Fruit fly (Drosophila melanogaster) whole organism, embryonic: ENCODE data around the gene CG42592.

Experiments
- Atf3 ChIP-seq: fragments of 200-800 bp; sonication (Bioruptor generic); optimal IDR thresholded peaks from 3 replicates; lab custom pipeline; 2016; ENCODE audit warnings: missing biosample characterization, missing genetic modification characterization
- B-H2 ChIP-seq: fragments of 200-800 bp; sonication (Bioruptor generic); optimal IDR thresholded peaks from 2 replicates; lab custom pipeline; 2018; ENCODE audit warnings: missing biosample characterization, mild to moderate bottlenecking, missing genetic modification characterization
- CG10147 ChIP-seq: fragments of 200-800 bp; sonication (Bioruptor generic); optimal IDR thresholded peaks from 2 replicates; lab custom pipeline; 2019; ENCODE audit warnings: missing biosample characterization, mild to moderate bottlenecking, missing genetic modification characterization, moderate library complexity
- CG11560 ChIP-seq: fragments of 200-800 bp; sonication (Bioruptor generic); IDR thresholded peaks from 3 replicates; pipeline ENCODE4 v1.3.6; 2022; ENCODE audit warnings: missing biosample characterization, missing genetic modification characterization
- CG1233 ChIP-seq: fragments of 200-800 bp; sonication (Bioruptor generic); optimal IDR thresholded peaks from 4 replicates; lab custom pipeline; 2018; ENCODE audit warnings: missing biosample characterization, mild to moderate bottlenecking, missing genetic modification characterization
- CG17568 ChIP-seq: fragments of 200-800 bp; sonication (Bioruptor generic); optimal IDR thresholded peaks from 2 replicates; lab custom pipeline; 2018; ENCODE audit warnings: missing biosample characterization, mild to moderate bottlenecking, missing genetic modification characterization, moderate library complexity
- CG17802 ChIP-seq: fragments of 200-800 bp; sonication (Bioruptor generic); optimal IDR thresholded peaks from 2 replicates; lab custom pipeline; 2018; ENCODE audit warnings: missing biosample characterization, mild to moderate bottlenecking, missing genetic modification characterization, moderate library complexity
- CG2889 ChIP-seq: fragments of 200-800 bp; sonication (Bioruptor generic); IDR thresholded peaks from 3 replicates; pipeline ENCODE4 v1.3.6; 2022; ENCODE audit warnings: missing biosample characterization, missing genetic modification characterization
- CG3065 ChIP-seq: fragments of 200-800 bp; sonication (Bioruptor generic); optimal IDR thresholded peaks from 2 replicates; lab custom pipeline; 2016; ENCODE audit warnings: missing biosample characterization, missing genetic modification characterization
- CG31365 ChIP-seq: fragments of 200-800 bp; sonication (Bioruptor generic); optimal IDR thresholded peaks from 2 replicates; lab custom pipeline; 2018; ENCODE audit warnings: missing biosample characterization, mild to moderate bottlenecking, missing genetic modification characterization
- CG3847 ChIP-seq: fragments of 200-800 bp; sonication (Bioruptor generic); IDR thresholded peaks from 2 replicates; pipeline ENCODE4 v1.3.6; 2022; ENCODE audit warnings: missing biosample characterization, missing genetic modification characterization
- CG4730 ChIP-seq: fragments of 200-800 bp; sonication (Bioruptor generic); IDR thresholded peaks from 2 replicates; pipeline ENCODE4 v1.3.6; 2022; ENCODE audit warnings: missing biosample characterization, missing genetic modification characterization
- CG5245 ChIP-seq: fragments of 200-800 bp; sonication (Bioruptor generic); optimal IDR thresholded peaks from 3 replicates; lab custom pipeline; 2016; ENCODE audit warnings: missing biosample characterization, missing genetic modification characterization
- CG6175 ChIP-seq: fragments of 200-800 bp; sonication (Bioruptor generic); IDR thresholded peaks from 3 replicates; pipeline ENCODE4 v1.3.6; 2022; ENCODE audit warnings: missing biosample characterization, missing genetic modification characterization
- CG8089 ChIP-seq: fragments of 200-800 bp; sonication (Bioruptor generic); optimal IDR thresholded peaks from 3 replicates; lab custom pipeline; 2016; ENCODE audit warnings: missing biosample characterization, missing genetic modification characterization
- CrebB ChIP-seq: fragments of 200-800 bp; sonication (Bioruptor generic); optimal IDR thresholded peaks from 3 replicates; lab custom pipeline; 2018; ENCODE audit warnings: missing biosample characterization, mild to moderate bottlenecking, missing genetic modification characterization
- Dll ChIP-seq: fragments of 200-800 bp; sonication (Bioruptor generic); IDR thresholded peaks from 4 replicates; pipeline ENCODE4 v1.3.6; 2022; ENCODE audit warnings: missing biosample characterization, missing genetic modification characterization; ENCODE audit not compliant: partially characterized antibody
- Dref ChIP-seq: fragments of 200-800 bp; sonication (Bioruptor generic); IDR thresholded peaks from 2 replicates; pipeline ENCODE4 v1.3.6; 2022; ENCODE audit warnings: missing biosample characterization, missing genetic modification characterization
- Eip74EF ChIP-seq, 2 experiments: fragments of 200-800 bp in 1 of 2; fragments of >200 bp in 1 of 2; sonication (Bioruptor generic) in 1 of 2; optimal IDR thresholded peaks; 2 replicates each; lab custom pipeline; 2017 to 2019; ENCODE audit warnings: missing biosample characterization in 2 of 2, missing genetic modification characterization in 2 of 2, mild to moderate bottlenecking in 1 of 2, moderate library complexity in 1 of 2
- Ets65A ChIP-seq: fragments of 200-800 bp; sonication (Bioruptor generic); peaks from one replicate; lab custom pipeline; 2016; ENCODE audit warnings: missing biosample characterization, missing genetic modification characterization
- Fer2 ChIP-seq: fragments of 200-800 bp; sonication (Bioruptor generic); optimal IDR thresholded peaks from 2 replicates; lab custom pipeline; 2018; ENCODE audit warnings: missing biosample characterization, mild to moderate bottlenecking, missing genetic modification characterization, moderate library complexity
- HLH54F ChIP-seq: fragments of 200-800 bp; sonication (Bioruptor generic); optimal IDR thresholded peaks from 3 replicates; lab custom pipeline; 2016; ENCODE audit warnings: missing biosample characterization, missing genetic modification characterization
- Hand ChIP-seq: fragments of 200-800 bp; sonication (Bioruptor generic); optimal IDR thresholded peaks from 2 replicates; lab custom pipeline; 2017; ENCODE audit warnings: mild to moderate bottlenecking, missing biosample characterization, missing genetic modification reagents, missing genetic modification characterization
- Hmx ChIP-seq: fragments of 200-800 bp; sonication (Bioruptor generic); optimal IDR thresholded peaks from 2 replicates; lab custom pipeline; 2016; ENCODE audit warnings: missing biosample characterization, missing genetic modification characterization
- Hr39 ChIP-seq: fragments of >200 bp; optimal IDR thresholded peaks from 2 replicates; lab custom pipeline; 2017
- Lim3 ChIP-seq: fragments of 200-800 bp; sonication (Bioruptor generic); IDR thresholded peaks from 2 replicates; pipeline ENCODE4 v1.3.6; 2022; ENCODE audit warnings: missing biosample characterization, missing genetic modification characterization
- Ptx1 ChIP-seq: fragments of 200-800 bp; sonication (Bioruptor generic); IDR thresholded peaks from 2 replicates; pipeline ENCODE4 v1.3.6; 2022; ENCODE audit warnings: missing biosample characterization, missing genetic modification characterization
- Scr ChIP-seq: fragments of 200-800 bp; sonication (Bioruptor generic); IDR thresholded peaks from 2 replicates; pipeline ENCODE4 v1.3.6; 2022; ENCODE audit warnings: missing biosample characterization, missing genetic modification characterization; ENCODE audit not compliant: partially characterized antibody
- Sry-δ ChIP-seq: fragments of 200-800 bp; sonication (Bioruptor generic); optimal IDR thresholded peaks from 2 replicates; lab custom pipeline; 2016; ENCODE audit warnings: missing biosample characterization, missing genetic modification characterization
- ab ChIP-seq: fragments of 200-800 bp; sonication (Bioruptor generic); optimal IDR thresholded peaks from 2 replicates; lab custom pipeline; 2016; ENCODE audit warnings: missing biosample characterization, missing genetic modification characterization
- ase ChIP-seq: fragments of 200-800 bp; sonication (Bioruptor generic); IDR thresholded peaks from 3 replicates; pipeline ENCODE4 v1.3.6; 2022; ENCODE audit warnings: missing biosample characterization, missing genetic modification characterization
- ash1 ChIP-seq: fragments of 200-800 bp; sonication (Bioruptor generic); optimal IDR thresholded peaks from 2 replicates; lab custom pipeline; 2018; ENCODE audit warnings: missing biosample characterization, mild to moderate bottlenecking, missing genetic modification characterization
- az2 ChIP-seq: fragments of 200-800 bp; sonication (Bioruptor generic); optimal IDR thresholded peaks from 3 replicates; lab custom pipeline; 2016; ENCODE audit warnings: missing biosample characterization, missing genetic modification characterization
- chif ChIP-seq, 2 experiments: fragments of 200-800 bp; sonication (Bioruptor generic); optimal IDR thresholded peaks; 3 replicates each; lab custom pipeline; 2016; ENCODE audit warnings: missing biosample characterization in 2 of 2, missing genetic modification characterization in 2 of 2
- chinmo ChIP-seq: fragments of 200-800 bp; sonication (Bioruptor generic); IDR thresholded peaks from 4 replicates; pipeline ENCODE4 v1.3.6; 2022; ENCODE audit warnings: missing biosample characterization, missing genetic modification characterization; ENCODE audit not compliant: partially characterized antibody
- ci ChIP-seq: fragments of 200-800 bp; sonication (Bioruptor generic); IDR thresholded peaks from 3 replicates; pipeline ENCODE4 v1.3.6; 2022; ENCODE audit warnings: missing biosample characterization, missing genetic modification characterization
- corto ChIP-seq: fragments of 200-800 bp; sonication (Bioruptor generic); optimal IDR thresholded peaks from 2 replicates; lab custom pipeline; 2016; ENCODE audit warnings: missing biosample characterization, mild to moderate bottlenecking, missing genetic modification characterization, moderate library complexity
- dpn ChIP-seq, 2 experiments: fragments of 200-800 bp; sonication (Bioruptor generic); optimal IDR thresholded peaks; 3 replicates each; lab custom pipeline; 2016; ENCODE audit warnings: missing biosample characterization in 2 of 2, missing genetic modification characterization in 2 of 2
- emc ChIP-seq: fragments of 200-800 bp; sonication (Bioruptor generic); optimal IDR thresholded peaks from 2 replicates; lab custom pipeline; 2016; ENCODE audit warnings: missing biosample characterization, missing genetic modification characterization
- fd3F ChIP-seq: fragments of 200-800 bp; sonication (Bioruptor generic); optimal IDR thresholded peaks from 2 replicates; lab custom pipeline; 2018; ENCODE audit warnings: missing biosample characterization, mild to moderate bottlenecking, missing genetic modification characterization, moderate library complexity
- ftz-f1 ChIP-seq: fragments of 200-800 bp; sonication (Bioruptor generic); optimal IDR thresholded peaks from 2 replicates; lab custom pipeline; 2016; ENCODE audit warnings: missing biosample characterization, missing genetic modification characterization
- gcm2 ChIP-seq: fragments of 200-800 bp; sonication (Bioruptor generic); optimal IDR thresholded peaks from 2 replicates; lab custom pipeline; 2016; ENCODE audit warnings: missing biosample characterization, missing genetic modification characterization
- ind ChIP-seq: fragments of 200-800 bp; sonication (Bioruptor generic); optimal IDR thresholded peaks from 3 replicates; lab custom pipeline; 2016; ENCODE audit warnings: missing biosample characterization, missing genetic modification characterization
- mld ChIP-seq: fragments of 200-800 bp; sonication (Bioruptor generic); IDR thresholded peaks from 3 replicates; pipeline ENCODE4 v1.3.6; 2022; ENCODE audit warnings: missing biosample characterization, missing genetic modification characterization; ENCODE audit not compliant: partially characterized antibody
- oc ChIP-seq: fragments of 200-800 bp; sonication (Bioruptor generic); optimal IDR thresholded peaks from 2 replicates; lab custom pipeline; 2018; ENCODE audit warnings: missing biosample characterization, mild to moderate bottlenecking, missing genetic modification characterization, moderate library complexity
- prd ChIP-seq, 3 experiments: fragments of >200 bp in 2 of 3; fragments of 200-800 bp in 1 of 3; sonication (Bioruptor generic) in 1 of 3; optimal IDR thresholded peaks in 2 of 3; IDR thresholded peaks in 1 of 3; 2 replicates in 2 of 3; 3 replicates in 1 of 3; pipeline versions ENCODE4 v1.3.6 to Lab custom; 2017 to 2022; ENCODE audit warnings: missing biosample characterization in 1 of 3, missing genetic modification characterization in 1 of 3
- sug ChIP-seq: fragments of 200-800 bp; optimal IDR thresholded peaks from 2 replicates; lab custom pipeline; 2019; ENCODE audit warnings: missing biosample characterization, mild to moderate bottlenecking, missing genetic modification characterization, moderate library complexity
- tio ChIP-seq: fragments of 200-800 bp; sonication (Bioruptor generic); optimal IDR thresholded peaks from 2 replicates; lab custom pipeline; 2017; ENCODE audit warnings: missing biosample characterization, missing genetic modification characterization, inconsistent platforms
- tna ChIP-seq: fragments of 200-800 bp; sonication (Bioruptor generic); IDR thresholded peaks from 2 replicates; pipeline ENCODE4 v1.3.6; 2022; ENCODE audit warnings: missing biosample characterization, missing genetic modification characterization; ENCODE audit not compliant: partially characterized antibody
- unc-4 ChIP-seq: fragments of 200-800 bp; sonication (Bioruptor generic); IDR thresholded peaks from 2 replicates; pipeline ENCODE4 v1.3.6; 2022; ENCODE audit warnings: missing biosample characterization, missing genetic modification characterization; ENCODE audit not compliant: partially characterized antibody

CG42592 gene

DNA sequence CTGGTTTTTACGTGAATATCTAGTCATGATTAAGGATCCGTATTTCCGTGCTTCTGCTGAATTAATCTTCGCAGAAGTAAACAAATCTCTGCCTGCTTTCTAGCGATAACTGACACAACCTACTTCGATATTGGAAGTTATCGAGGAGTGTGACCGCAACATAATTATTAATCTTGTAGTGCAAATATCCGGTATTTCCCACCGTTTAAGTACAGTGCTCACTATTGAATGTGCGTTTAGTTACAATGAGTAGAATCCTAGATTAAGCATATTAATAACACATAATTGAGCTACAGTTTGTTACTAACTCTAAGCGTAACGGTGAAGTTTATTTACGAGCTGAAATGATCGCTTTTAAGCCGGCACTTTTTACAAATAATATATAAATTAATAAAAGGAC, 23.7 kb upstream of the CG42592 start (continued):
- TF ChIP-seq CG31365 (no peak), Hr39 (lab: Kevin White, UChicago) (no peak), CG8089 (GFP tag; lab: Kevin White, UChicago) (no peak), ci (GFP tag; lab: Robert Waterston, UW) (peak; percentile 57; the same call in 1 of the 3 replicates), Hand (GFP tag; lab: Kevin White, UChicago) (no peak), Ptx1 (GFP tag; lab: Robert Waterston, UW) (peak; percentile 49), Dll (peak; percentile 47; the same call in 1 of the 4 replicates), Dref (GFP tag; lab: Robert Waterston, UW) (peak; percentile 76), CG11560 (tag; lab: Robert Waterston, UW) (no peak), CG2889 (GFP tag; lab: Robert Waterston, UW) (no peak), CG10147 (GFP tag; lab: Kevin White, UChicago) (peak; percentile 40), az2 (GFP tag; lab: Kevin White, UChicago) (peak; percentile 37), CG3065 (no peak), ind (GFP tag; lab: Kevin White, UChicago) (peak; percentile 39), prd (optimal IDR thresholded peaks at IDR 0.05; lab: Kevin White, UChicago) (no peak), prd (GFP tag; IDR thresholded peaks at IDR 0.05; lab: Robert Waterston, UW) (peak; percentile 59), mld (GFP tag; lab: Robert Waterston, UW) (no peak), oc (peak; percentile 38), Lim3 (GFP tag; lab: Robert Waterston, UW) (no peak), CG3847 (peak; percentile 49; the same call in 1 of the 2 replicates), Scr (GFP tag; lab: Robert Waterston, UW) (peak; percentile 54), ftz-f1 (GFP tag; lab: Kevin White, UChicago) (no peak), chinmo (GFP tag; lab: Robert Waterston, UW) (no peak), Sry-δ (peak; percentile 38), B-H2 (peak; percentile 86), emc (GFP tag; lab: Kevin White, UChicago) (no peak), Fer2 (tag; lab: Kevin White, UChicago) (no peak), unc-4 (GFP tag; lab: Robert Waterston, UW) (0 out of 2 replicates have a peak, but pooled peaks have one; percentile 49), Eip74EF (GFP tag; optimal IDR thresholded peaks at IDR 0.05; lab: Kevin White, UChicago) (no peak), dpn (GFP tag; optimal IDR thresholded peaks at IDR 0.05; lab: Kevin White, UChicago) (peak in 1 of 2 experiments; percentile 60), CG1233 (GFP tag; lab: Kevin White, UChicago) (peak; percentile 28), CG6175 (no peak), tna (GFP tag; lab: Robert Waterston, UW) (no peak), ase (GFP tag; lab: Robert Waterston, UW) (peak; percentile 28; the same call in 1 of the 3 replicates), sug (tag; lab: Kevin White, UChicago) (peak; percentile 15), corto (GFP tag; lab: Kevin White, UChicago) (no peak), chif (GFP tag; optimal IDR thresholded peaks at IDR 0.05; lab: Kevin White, UChicago) (peak in 1 of 2 experiments; percentile 28), Hmx (GFP tag; lab: Kevin White, UChicago) (no peak), fd3F (GFP tag; lab: Kevin White, UChicago) (peak; percentile 31), CG17568 (GFP tag; lab: Kevin White, UChicago) (no peak), tio (GFP tag; lab: Kevin White, UChicago) (no peak), Ets65A (GFP tag; lab: Kevin White, UChicago) (no peak), HLH54F (GFP tag; lab: Kevin White, UChicago) (peak; percentile 21), CG17802 (tag; lab: Kevin White, UChicago) (peak; percentile 11), gcm2 (GFP tag; lab: Kevin White, UChicago) (no peak), CG5245 (no peak), CG4730 (GFP tag; lab: Robert Waterston, UW) (no peak), ab (GFP tag; lab: Kevin White, UChicago) (no peak), Atf3 (GFP tag; lab: Kevin White, UChicago) (no peak), ash1 (GFP tag; lab: Kevin White, UChicago) (no peak), CrebB (tag; lab: Kevin White, UChicago) (peak; percentile 53)
